Worm (Caenorhabditis elegans) whole organism, mixed stage, embryonic: ENCODE data around the gene rpl-16.

Experiments
- blmp-1 ChIP-seq: fragments of 150-350 bp; optimal IDR thresholded peaks from 2 replicates; lab custom pipeline; 2014; ENCODE audit warnings: missing biosample characterization, missing genetic modification characterization
- elt-1 ChIP-seq: sonication (generic microtip); optimal IDR thresholded peaks from 2 replicates; lab custom pipeline; 2017; ENCODE audit warnings: missing genetic modification characterization, mild to moderate bottlenecking, missing compliant biosample characterization, antibody characterized with exemption, moderate library complexity, borderline replicate concordance; ENCODE audit not compliant: insufficient read depth
- elt-3 ChIP-seq: fragments of 150-350 bp; optimal IDR thresholded peaks from 2 replicates; lab custom pipeline; 2014; ENCODE audit warnings: missing biosample characterization, missing genetic modification characterization
- lin-13 ChIP-seq: fragments of 150-350 bp; optimal IDR thresholded peaks from 2 replicates; lab custom pipeline; 2014; ENCODE audit warnings: missing biosample characterization, missing genetic modification characterization
- mab-5 ChIP-seq: fragments of 150-350 bp; optimal IDR thresholded peaks from 2 replicates; lab custom pipeline; 2014; ENCODE audit warnings: missing biosample characterization, missing genetic modification characterization
- mep-1 ChIP-seq: fragments of 150-350 bp; optimal IDR thresholded peaks from 2 replicates; lab custom pipeline; 2017; ENCODE audit warnings: missing biosample characterization, missing genetic modification reagents, missing genetic modification characterization, inconsistent platforms
- nhr-12 ChIP-seq: fragments of 150-350 bp; optimal IDR thresholded peaks from 2 replicates; lab custom pipeline; 2014; ENCODE audit warnings: missing biosample characterization, missing genetic modification characterization
- nhr-237 ChIP-seq: fragments of 150-350 bp; optimal IDR thresholded peaks from 2 replicates; lab custom pipeline; 2014; ENCODE audit warnings: missing biosample characterization, missing genetic modification characterization
- nhr-28 ChIP-seq: fragments of 150-350 bp; optimal IDR thresholded peaks from 2 replicates; lab custom pipeline; 2014; ENCODE audit warnings: missing biosample characterization, missing genetic modification characterization
- sem-2 ChIP-seq: fragments of 200-800 bp; sonication (Bioruptor generic); optimal IDR thresholded peaks from 2 replicates; lab custom pipeline; 2018; ENCODE audit warnings: mild to moderate bottlenecking, missing genetic modification characterization, missing compliant biosample characterization
- unc-39 ChIP-seq: fragments of 150-350 bp; optimal IDR thresholded peaks from 2 replicates; lab custom pipeline; 2014; ENCODE audit warnings: missing biosample characterization, missing genetic modification characterization
- ztf-11 ChIP-seq: fragments of 150-350 bp; optimal IDR thresholded peaks from 2 replicates; lab custom pipeline; 2014; ENCODE audit warnings: missing biosample characterization, missing genetic modification characterization

- no peak for TF ChIP-seq elt-3 (tag; lab: Kevin White, UChicago)
- TF ChIP-seq nhr-28, result no peak
- no peak for TF ChIP-seq mab-5 (tag; lab: Kevin White, UChicago)
- no peak for TF ChIP-seq blmp-1
- TF ChIP-seq elt-1, result no peak
- no peak for TF ChIP-seq ztf-11 (tag; lab: Kevin White, UChicago)
- TF ChIP-seq unc-39, result no peak
- TF ChIP-seq nhr-12, result no peak
- TF ChIP-seq mep-1 (tag; lab: Kevin White, UChicago), result no peak
- no peak for TF ChIP-seq lin-13 (tag; lab: Kevin White, UChicago)
- TF ChIP-seq nhr-237 (tag; lab: Kevin White, UChicago), result no peak
- no peak for TF ChIP-seq sem-2 (GFP tag; lab: Kevin White, UChicago)
Observed at ce11 chrIII:3470973-3471372, 32.4 kb downstream of the rpl-16 start.
